Fruit fly (Drosophila melanogaster): ENCODE data around the gene CG43057.

CG43057 gene

dm6 chr2L:8266145-8266544 lies 22.3 kb upstream of the CG43057 start (continued):
- TF ChIP-seq Optix (GFP tag; IDR thresholded peaks at IDR 0.05) (no peak), CG13424 (tag; optimal IDR thresholded peaks at IDR 0.05) (peak; percentile 85), CG2678 (tag; optimal IDR thresholded peaks at IDR 0.05) (peak; percentile 85), wdn (GFP tag; IDR thresholded peaks at IDR 0.05) (no peak), Gug (GFP tag; IDR thresholded peaks at IDR 0.05) (no peak), CG17328 (GFP tag; IDR thresholded peaks at IDR 0.05) (0 out of 2 replicates have a peak, but pooled peaks have one; percentile 23), CG5245 (GFP tag; optimal IDR thresholded peaks at IDR 0.05) (no peak), CG7839 (tag; optimal IDR thresholded peaks at IDR 0.05) (peak; percentile 76), tx (GFP tag; optimal IDR thresholded peaks at IDR 0.05) (no peak), CG11723 (GFP tag; optimal IDR thresholded peaks at IDR 0.05) (peak; percentile 33), CG12942 (GFP tag; optimal IDR thresholded peaks at IDR 0.05) (peak; percentile 4), az2 (GFP tag; optimal IDR thresholded peaks at IDR 0.05) (peak; percentile 11), CG3281 (GFP tag; optimal IDR thresholded peaks at IDR 0.05) (peak; percentile 38), zfh1 (GFP tag; IDR thresholded peaks at IDR 0.05) (peak; percentile 53; the same call in 1 of the 3 replicates), CG34422 (GFP tag; IDR thresholded peaks at IDR 0.05) (0 out of 3 replicates have a peak, but pooled peaks have one; percentile 34), Gsc (GFP tag; IDR thresholded peaks at IDR 0.05) (no peak), D (optimal IDR thresholded peaks at IDR 0.05) (no peak), D (GFP tag; optimal IDR thresholded peaks at IDR 0.05) (peak; percentile 40), CG7556 (GFP tag; optimal IDR thresholded peaks at IDR 0.05) (peak; percentile 73), CG15601 (tag; optimal IDR thresholded peaks at IDR 0.05) (peak; percentile 35), CG4404 (GFP tag; IDR thresholded peaks at IDR 0.05) (no peak), CG2889 (GFP tag; IDR thresholded peaks at IDR 0.05) (no peak; the same call in 2 of the 3 replicates), esg (GFP tag; conservative IDR thresholded peaks at IDR 0.05) (peak; percentile 54), B-H1 (GFP tag; IDR thresholded peaks at IDR 0.05) (peak; percentile 36; the same call in 1 of the 3 replicates), Dip3 (GFP tag; optimal IDR thresholded peaks at IDR 0.05) (no peak), fd64A (GFP tag; optimal IDR thresholded peaks at IDR 0.05) (no peak), Nf-YB (GFP tag; optimal IDR thresholded peaks at IDR 0.05) (peak; percentile 44), CG3065 (GFP tag; optimal IDR thresholded peaks at IDR 0.05) (no peak), PHDP (tag; optimal IDR thresholded peaks at IDR 0.05) (peak; percentile 73), CG43689 (GFP tag; IDR thresholded peaks at IDR 0.05) (no peak), CG10654 (GFP tag; optimal IDR thresholded peaks at IDR 0.05) (peak; percentile 40), CG17186 (GFP tag; optimal IDR thresholded peaks at IDR 0.05) (no peak), dysf (GFP tag; IDR thresholded peaks at IDR 0.05) (peak; percentile 61; the same call in 2 of the 3 replicates), CG15514 (GFP tag; optimal IDR thresholded peaks at IDR 0.05) (peak; percentile 31), tup (GFP tag; optimal IDR thresholded peaks at IDR 0.05) (no peak), sr (GFP tag; IDR thresholded peaks at IDR 0.05) (no peak), CG3847 (GFP tag; IDR thresholded peaks at IDR 0.05) (peak; percentile 37; the same call in 1 of the 2 replicates), CG9437 (GFP tag; optimal IDR thresholded peaks at IDR 0.05) (peak; percentile 59), pnt (GFP tag; optimal IDR thresholded peaks at IDR 0.05) (no peak), sug (tag; optimal IDR thresholded peaks at IDR 0.05) (peak; percentile 11), CG16863 (GFP tag; optimal IDR thresholded peaks at IDR 0.05) (no peak), CG4424 (GFP tag; optimal IDR thresholded peaks at IDR 0.05) (peak; percentile 43), Fer1 (GFP tag; optimal IDR thresholded peaks at IDR 0.05) (peak; percentile 62), CG8478 (optimal IDR thresholded peaks at IDR 0.05) (no peak), CG10366 (GFP tag; IDR thresholded peaks at IDR 0.05) (peak; percentile 38), zfh2 (GFP tag; optimal IDR thresholded peaks at IDR 0.05) (no peak), CG17802 (tag; optimal IDR thresholded peaks at IDR 0.05) (no peak), Mrtf (GFP tag; IDR thresholded peaks at IDR 0.05) (peak; percentile 51; the same call in 1 of the 3 replicates), klu (GFP tag; IDR thresholded peaks at IDR 0.05) (0 out of 2 replicates have a peak, but pooled peaks have one; percentile 25), Fer3 (tag; optimal IDR thresholded peaks at IDR 0.05) (peak; percentile 58), br (optimal IDR thresholded peaks at IDR 0.05) (no peak), CG8281 (tag; optimal IDR thresholded peaks at IDR 0.05) (peak; percentile 36), zen (tag; optimal IDR thresholded peaks at IDR 0.05) (no peak)

All from whole organism, embryonic.